Fruit fly (Drosophila melanogaster): Measurements from ENCODE around the gene AdamTS-A.

Gene AdamTS-A

DNA sequence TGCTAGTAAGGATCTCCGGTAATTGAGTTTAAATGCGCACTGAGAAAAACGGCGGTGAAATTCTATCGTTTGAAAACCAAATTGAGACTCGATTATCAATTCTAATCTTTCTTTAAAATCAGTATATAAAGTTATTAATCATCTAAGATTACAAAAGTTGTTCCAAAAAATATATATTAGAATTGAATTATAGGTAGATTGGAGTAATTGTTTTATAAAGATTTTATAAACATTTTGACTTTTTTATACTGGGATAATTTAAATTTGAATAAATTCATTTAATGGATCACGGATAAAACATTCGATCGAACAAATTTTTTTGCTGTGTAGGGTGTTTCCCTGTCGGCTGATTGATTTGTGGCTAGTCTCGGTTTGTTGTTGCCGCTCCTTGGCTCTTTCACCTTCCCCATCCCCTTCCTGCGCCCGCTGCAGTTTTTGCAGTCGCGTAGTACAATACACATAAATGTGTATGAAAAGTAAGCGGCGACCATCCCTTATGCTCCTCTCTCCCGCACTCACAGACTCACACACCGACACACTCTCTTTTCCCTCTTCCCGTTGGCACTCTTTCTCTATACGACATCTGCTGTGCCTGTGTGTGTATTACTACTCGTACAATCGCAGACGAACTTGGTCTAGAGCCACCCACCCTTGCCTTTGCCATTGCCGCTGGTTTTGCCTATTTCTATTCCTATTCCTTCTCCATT, 57.0 kb downstream of the AdamTS-A start (continued):
- TF ChIP-seq HHEX (GFP tag; optimal IDR thresholded peaks at IDR 0.05) (peak; percentile 39), Adf1 (GFP tag; IDR thresholded peaks at IDR 0.05) (no peak; the same call in 1 of the 2 replicates), CG12155 (GFP tag; optimal IDR thresholded peaks at IDR 0.05) (peak; percentile 69), CG10274 (GFP tag; optimal IDR thresholded peaks at IDR 0.05) (peak; percentile 26), CG3407 (GFP tag; optimal IDR thresholded peaks at IDR 0.05) (peak; percentile 70), Spps (tag; optimal IDR thresholded peaks at IDR 0.05) (peak; percentile 53), fd96Cb (tag; optimal IDR thresholded peaks at IDR 0.05) (peak; percentile 75), CG9437 (GFP tag; optimal IDR thresholded peaks at IDR 0.05) (peak; percentile 43), CG16779 (GFP tag; IDR thresholded peaks at IDR 0.05) (no peak), Sox100B (GFP tag; optimal IDR thresholded peaks at IDR 0.05) (no peak), danr (GFP tag; IDR thresholded peaks at IDR 0.05) (no peak), E2f1 (GFP tag; IDR thresholded peaks at IDR 0.05) (peak; percentile 70), Mad (GFP tag; optimal IDR thresholded peaks at IDR 0.05) (peak; percentile 45), CG10321 (GFP tag; IDR thresholded peaks at IDR 0.05) (peak; percentile 30; the same call in 1 of the 2 replicates), YL-1 (GFP tag; optimal IDR thresholded peaks at IDR 0.05) (peak; percentile 14), Nf-YC (tag; optimal IDR thresholded peaks at IDR 0.05) (peak; percentile 42), onecut (GFP tag; IDR thresholded peaks at IDR 0.05) (peak; percentile 43), Xrp1 (GFP tag; IDR thresholded peaks at IDR 0.05) (peak; percentile 82), Hsf (GFP tag; optimal IDR thresholded peaks at IDR 0.05) (peak; percentile 48), corto (GFP tag; optimal IDR thresholded peaks at IDR 0.05) (no peak), CG14441 (GFP tag; IDR thresholded peaks at IDR 0.05) (no peak), Rfx (GFP tag; IDR thresholded peaks at IDR 0.05) (no peak), CG15479 (GFP tag; optimal IDR thresholded peaks at IDR 0.05) (no peak), CG1603 (tag; optimal IDR thresholded peaks at IDR 0.05) (peak; percentile 22), CG1233 (GFP tag; optimal IDR thresholded peaks at IDR 0.05) (peak; percentile 66), yki (optimal IDR thresholded peaks at IDR 0.05) (peak; percentile 16), lola (GFP tag; optimal IDR thresholded peaks at IDR 0.05) (peak in 1 of 3 experiments; percentile 96), CG17829 (tag; optimal IDR thresholded peaks at IDR 0.05) (peak; percentile 88), CG5953 (GFP tag; IDR thresholded peaks at IDR 0.05) (no peak), pb (GFP tag; optimal IDR thresholded peaks at IDR 0.05) (no peak), CG11247 (GFP tag; IDR thresholded peaks at IDR 0.05) (no peak), CG15514 (GFP tag; optimal IDR thresholded peaks at IDR 0.05) (no peak), toy (GFP tag; IDR thresholded peaks at IDR 0.05) (no peak), ttk (GFP tag; IDR thresholded peaks at IDR 0.05) (0 out of 2 replicates have a peak, but pooled peaks have one; percentile 48), ab (GFP tag; optimal IDR thresholded peaks at IDR 0.05) (no peak), ssp (GFP tag; IDR thresholded peaks at IDR 0.05) (peak; percentile 17; the same call in 1 of the 2 replicates), CG32532 (GFP tag; IDR thresholded peaks at IDR 0.05) (0 out of 2 replicates have a peak, but pooled peaks have one; percentile 13), hbn (GFP tag; IDR thresholded peaks at IDR 0.05; ENCODE audit: partially characterized antibody) (no peak), CG4854 (GFP tag; optimal IDR thresholded peaks at IDR 0.05) (no peak), pfk (GFP tag; optimal IDR thresholded peaks at IDR 0.05) (no peak), Dref (GFP tag; IDR thresholded peaks at IDR 0.05) (no peak), dysf (GFP tag; IDR thresholded peaks at IDR 0.05) (no peak), CG13775 (GFP tag; optimal IDR thresholded peaks at IDR 0.05) (peak; percentile 83), CG10959 (GFP tag; IDR thresholded peaks at IDR 0.05) (no peak), TFAM (GFP tag; optimal IDR thresholded peaks at IDR 0.05) (no peak), CG11456 (GFP tag; IDR thresholded peaks at IDR 0.05) (no peak), gro (GFP tag; optimal IDR thresholded peaks at IDR 0.05) (no peak), CG18011 (GFP tag; optimal IDR thresholded peaks at IDR 0.05) (peak; percentile 32), nerfin-1 (tag; optimal IDR thresholded peaks at IDR 0.05) (peak; percentile 24), CG6254 (GFP tag; optimal IDR thresholded peaks at IDR 0.05) (peak; percentile 33)

Measured in whole organism, embryonic.